Worm (Caenorhabditis elegans): ENCODE results near the gene R57.2.

ce11 chrX:325597-326161 is 28.6 kb downstream of the R57.2 start, which contains the start of gene M02E1.1:
- no peak for TF ChIP-seq hnd-1 (tag; optimal IDR thresholded peaks at IDR 0.05)
- peak; percentile 2 for TF ChIP-seq F13C5.2 (tag; optimal IDR thresholded peaks at IDR 0.05)
- no peak for TF ChIP-seq B0310.2 (tag; optimal IDR thresholded peaks at IDR 0.05)
- no peak for TF ChIP-seq ceh-13 (GFP tag; optimal IDR thresholded peaks at IDR 0.05)
- no peak for TF ChIP-seq hmbx-1 (tag; optimal IDR thresholded peaks at IDR 0.05)
- no peak for TF ChIP-seq hmg-4 (GFP tag; optimal IDR thresholded peaks at IDR 0.05)
